Worm (Caenorhabditis elegans): Measurements from ENCODE around the gene sir-2.2.
A peak's percentile ranks its signal among the peaks of the same experiment; 100 is the strongest.

Gene sir-2.2

ce11 chrX:13347251-13347650 is 19.4 kb downstream of the sir-2.2 start:
- TF ChIP-seq nhr-237 (tag; optimal IDR thresholded peaks at IDR 0.05) (no peak), mdl-1 (tag; optimal IDR thresholded peaks at IDR 0.05) (no peak), lin-15B (tag; optimal IDR thresholded peaks at IDR 0.05) (no peak), pqm-1 (tag; optimal IDR thresholded peaks at IDR 0.05) (no peak), ZK546.5 (tag; optimal IDR thresholded peaks at IDR 0.05) (no peak), R02D3.7 (tag; optimal IDR thresholded peaks at IDR 0.05) (no peak), elt-3 (tag; optimal IDR thresholded peaks at IDR 0.05) (no peak), eor-1 (tag; optimal IDR thresholded peaks at IDR 0.05) (no peak), unc-39 (tag; optimal IDR thresholded peaks at IDR 0.05) (no peak), ceh-28 (tag; optimal IDR thresholded peaks at IDR 0.05) (no peak)

DNA sequence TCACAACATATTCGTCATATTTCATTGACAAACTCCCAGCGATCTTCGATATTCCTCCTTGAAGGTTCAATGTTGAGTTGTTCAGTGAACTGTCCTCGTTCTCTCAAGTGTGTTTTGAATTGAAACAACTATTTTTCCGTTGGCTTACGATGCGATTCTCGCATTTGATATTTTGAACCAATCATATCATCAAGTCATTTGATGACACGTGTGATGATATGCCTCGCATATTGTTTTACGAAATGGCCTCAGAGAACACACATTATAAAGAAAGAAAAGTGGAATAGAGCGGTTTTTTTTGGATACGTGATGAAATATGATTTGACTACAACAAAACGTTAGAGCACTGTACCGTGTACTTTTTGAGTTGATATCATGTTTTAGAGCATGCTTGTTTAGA is 20.6 kb downstream of the sir-2.2 start:
- TF ChIP-seq zag-1 (tag; optimal IDR thresholded peaks at IDR 0.05) (no peak), mml-1 (tag; optimal IDR thresholded peaks at IDR 0.05) (no peak), nhr-43 (tag; optimal IDR thresholded peaks at IDR 0.05; ENCODE audit: poor library complexity, severe bottlenecking) (peak; percentile 96), ama-1 (optimal IDR thresholded peaks at IDR 0.05) (no peak), R02D3.7 (tag; optimal IDR thresholded peaks at IDR 0.05) (no peak), nhr-28 (tag; optimal IDR thresholded peaks at IDR 0.05) (no peak), egl-5 (tag; optimal IDR thresholded peaks at IDR 0.05) (no peak), tbx-2 (tag; optimal IDR thresholded peaks at IDR 0.05) (no peak), ztf-11 (tag; optimal IDR thresholded peaks at IDR 0.05) (no peak), ceh-16 (tag; optimal IDR thresholded peaks at IDR 0.05) (no peak), aly-2 (tag; optimal IDR thresholded peaks at IDR 0.05) (no peak), lsy-12 (tag; optimal IDR thresholded peaks at IDR 0.05) (peak; percentile 23), elt-2 (tag; optimal IDR thresholded peaks at IDR 0.05) (peak; percentile 64), ztf-4 (tag; optimal IDR thresholded peaks at IDR 0.05) (peak; percentile 45), elt-3 (tag; optimal IDR thresholded peaks at IDR 0.05) (peak in 1 of 3 experiments; percentile 9), unc-39 (tag; optimal IDR thresholded peaks at IDR 0.05) (no peak), nhr-12 (tag; optimal IDR thresholded peaks at IDR 0.05) (no peak), ceh-82 (tag; optimal IDR thresholded peaks at IDR 0.05) (no peak), nhr-25 (tag; optimal IDR thresholded peaks at IDR 0.05) (peak; percentile 30), pha-4 (tag; optimal IDR thresholded peaks at IDR 0.05) (peak; percentile 17), nhr-77 (tag; optimal IDR thresholded peaks at IDR 0.05) (no peak), skn-1 (tag; optimal IDR thresholded peaks at IDR 0.05) (peak; percentile 49), pqm-1 (tag; optimal IDR thresholded peaks at IDR 0.05) (peak; percentile 63), sea-2 (GFP tag; optimal IDR thresholded peaks at IDR 0.05) (no peak), fkh-10 (GFP tag; optimal IDR thresholded peaks at IDR 0.05) (no peak), nfya-1 (tag; optimal IDR thresholded peaks at IDR 0.05; ENCODE audit: insufficient read depth) (peak; percentile 58), lin-15B (tag; optimal IDR thresholded peaks at IDR 0.05) (no peak), egl-27 (tag; optimal IDR thresholded peaks at IDR 0.05) (no peak), jun-1 (tag; optimal IDR thresholded peaks at IDR 0.05) (peak; percentile 19), daf-12 (tag; optimal IDR thresholded peaks at IDR 0.05) (no peak), nhr-23 (tag; optimal IDR thresholded peaks at IDR 0.05) (peak; percentile 85), lin-39 (tag; optimal IDR thresholded peaks at IDR 0.05) (no peak), snpc-4 (tag; optimal IDR thresholded peaks at IDR 0.05) (no peak), ceh-9 (tag; optimal IDR thresholded peaks at IDR 0.05) (no peak)

ce11 chrX:13349230-13350122 is 21.6 kb downstream of the sir-2.2 start:
- TF ChIP-seq lsy-12 (tag; optimal IDR thresholded peaks at IDR 0.05) (peak; percentile 63), sea-2 (GFP tag; optimal IDR thresholded peaks at IDR 0.05) (no peak), fkh-10 (GFP tag; optimal IDR thresholded peaks at IDR 0.05) (no peak), fkh-2 (tag; optimal IDR thresholded peaks at IDR 0.05) (no peak), daf-12 (tag; optimal IDR thresholded peaks at IDR 0.05) (no peak), aly-2 (tag; optimal IDR thresholded peaks at IDR 0.05) (no peak), skn-1 (tag; optimal IDR thresholded peaks at IDR 0.05) (no peak), nhr-12 (tag; optimal IDR thresholded peaks at IDR 0.05) (no peak), nhr-25 (tag; optimal IDR thresholded peaks at IDR 0.05) (no peak), zag-1 (tag; optimal IDR thresholded peaks at IDR 0.05) (no peak), lin-39 (tag; optimal IDR thresholded peaks at IDR 0.05) (no peak), nhr-67 (tag; optimal IDR thresholded peaks at IDR 0.05) (peak; percentile 46), ceh-82 (tag; optimal IDR thresholded peaks at IDR 0.05) (peak; percentile 27), nhr-11 (tag; optimal IDR thresholded peaks at IDR 0.05) (no peak), mml-1 (tag; optimal IDR thresholded peaks at IDR 0.05) (no peak), snpc-4 (tag; optimal IDR thresholded peaks at IDR 0.05) (no peak), eor-1 (tag; optimal IDR thresholded peaks at IDR 0.05) (peak in 1 of 2 experiments; percentile 36), egl-5 (tag; optimal IDR thresholded peaks at IDR 0.05) (no peak), nhr-23 (tag; optimal IDR thresholded peaks at IDR 0.05) (peak; percentile 31), lin-15B (tag; optimal IDR thresholded peaks at IDR 0.05) (no peak), ama-1 (optimal IDR thresholded peaks at IDR 0.05) (peak; percentile 98), ceh-28 (tag; optimal IDR thresholded peaks at IDR 0.05) (no peak), mdl-1 (tag; optimal IDR thresholded peaks at IDR 0.05) (no peak), elt-3 (tag; optimal IDR thresholded peaks at IDR 0.05) (peak in 1 of 3 experiments; percentile 67), nhr-77 (tag; optimal IDR thresholded peaks at IDR 0.05) (no peak), R02D3.7 (tag; optimal IDR thresholded peaks at IDR 0.05) (peak; percentile 24), tbx-2 (tag; optimal IDR thresholded peaks at IDR 0.05) (peak; percentile 83), nhr-237 (tag; optimal IDR thresholded peaks at IDR 0.05) (no peak), ceh-9 (tag; optimal IDR thresholded peaks at IDR 0.05) (no peak), ztf-4 (tag; optimal IDR thresholded peaks at IDR 0.05) (peak; percentile 82), nhr-43 (tag; optimal IDR thresholded peaks at IDR 0.05; ENCODE audit: poor library complexity, severe bottlenecking) (peak; percentile 92), hmg-11 (tag; optimal IDR thresholded peaks at IDR 0.05) (no peak), nhr-76 (tag; optimal IDR thresholded peaks at IDR 0.05) (no peak)
